Worm (Caenorhabditis elegans) whole organism, midembryonic: ENCODE data around the gene F58E6.13.
A peak's percentile ranks its signal among the peaks of the same experiment; 100 is the strongest.

ENCODE experiments used
- T22C8.4 ChIP-seq: fragments of 200-800 bp; sonication (Bioruptor generic); IDR thresholded peaks from 2 replicates; pipeline ENCODE4 v1.3.6; 2022; ENCODE audit warnings: missing genetic modification characterization, missing compliant biosample characterization
- cog-1 ChIP-seq: sonication (generic microtip); optimal IDR thresholded peaks from 2 replicates; lab custom pipeline; 2016; ENCODE audit warnings: missing genetic modification characterization, missing compliant biosample characterization
- flt-1 ChIP-seq: fragments of 200-800 bp; sonication (Bioruptor generic); IDR thresholded peaks from 2 replicates; pipeline ENCODE4 v1.3.6; 2022; ENCODE audit warnings: missing genetic modification characterization, missing compliant biosample characterization
- klf-2 ChIP-seq: fragments of 200-800 bp; sonication (Bioruptor generic); conservative IDR thresholded peaks from 2 replicates; pipeline ENCODE4 v1.3.6; 2022; ENCODE audit warnings: missing genetic modification reagents, missing genetic modification characterization, missing compliant biosample characterization
- med-1 ChIP-seq: sonication (generic microtip); optimal IDR thresholded peaks from 2 replicates; lab custom pipeline; 2017; ENCODE audit warnings: missing genetic modification characterization, mild to moderate bottlenecking, missing compliant biosample characterization, antibody characterized with exemption, missing genetic modification reagents; ENCODE audit not compliant: insufficient read depth
- ref-1 ChIP-seq: fragments of 200-800 bp; sonication (Bioruptor generic); conservative IDR thresholded peaks from 2 replicates; pipeline ENCODE4 v1.3.6; 2022; ENCODE audit warnings: missing genetic modification reagents, missing genetic modification characterization, missing compliant biosample characterization
- tab-1 ChIP-seq: fragments of 200-800 bp; sonication (Bioruptor generic); IDR thresholded peaks from 2 replicates; pipeline ENCODE4 v1.3.6; 2022; ENCODE audit warnings: missing genetic modification characterization, missing compliant biosample characterization
- ztf-23 ChIP-seq: fragments of 200-800 bp; sonication (Bioruptor generic); IDR thresholded peaks from 2 replicates; pipeline ENCODE4 v1.3.6; 2022; ENCODE audit warnings: missing genetic modification reagents, missing genetic modification characterization, missing compliant biosample characterization
- ztf-29 ChIP-seq: fragments of 200-800 bp; sonication (Bioruptor generic); IDR thresholded peaks from 2 replicates; pipeline ENCODE4 v1.3.6; 2022; ENCODE audit warnings: missing genetic modification reagents, missing genetic modification characterization, missing compliant biosample characterization

The F58E6.13 gene

DNA sequence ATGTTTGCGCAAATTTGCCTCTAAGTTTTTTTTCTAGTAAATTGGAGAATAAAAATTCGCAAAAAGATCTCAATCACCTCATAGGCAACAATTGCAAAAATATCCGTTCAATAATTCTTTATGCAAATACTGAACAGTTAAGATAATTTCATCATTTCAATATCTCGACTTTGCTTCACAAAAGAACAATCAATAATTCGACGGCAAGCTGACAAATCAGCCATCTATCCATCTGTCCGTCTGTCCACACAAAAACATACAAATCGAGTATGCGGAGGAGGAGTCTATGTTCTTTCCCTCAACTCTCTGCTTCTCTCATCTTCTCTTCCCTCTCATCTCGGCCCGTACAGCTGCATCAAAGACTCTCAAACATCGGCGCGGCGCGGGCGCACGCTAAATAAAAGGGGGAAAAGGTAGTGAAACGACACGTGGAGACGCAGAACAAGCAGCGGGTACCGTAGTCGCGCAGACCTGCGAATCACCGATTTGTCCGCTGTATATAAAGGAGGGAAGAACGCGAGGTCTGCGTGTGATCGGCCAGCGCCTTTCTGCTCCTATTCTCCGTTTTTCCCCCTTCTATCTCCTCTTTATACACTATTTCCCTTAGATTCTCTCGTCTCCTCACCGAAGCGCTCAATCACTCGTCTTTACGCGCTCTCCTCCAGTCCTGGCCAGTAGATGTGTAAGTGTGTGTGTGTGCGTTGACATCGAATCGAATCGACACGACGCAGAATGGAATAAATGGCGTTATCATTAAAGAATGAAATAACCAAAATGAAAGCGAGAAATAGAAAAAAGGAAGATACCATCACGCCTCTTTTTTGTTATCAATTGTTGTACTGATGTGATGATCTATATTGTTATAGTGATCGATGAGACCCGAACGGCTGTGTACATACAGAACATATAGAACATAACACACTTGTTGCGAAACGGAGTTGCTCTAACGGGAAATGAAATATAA, 14.0 kb upstream of the F58E6.13 start:
- no peak for TF ChIP-seq ztf-29 (GFP tag; lab: Robert Waterston, UW)
- TF ChIP-seq T22C8.4 (GFP tag; lab: Robert Waterston, UW), result peak; percentile 63; the same call in 1 of the 2 replicates
- peak; percentile 97 for TF ChIP-seq cog-1 (tag; lab: Kevin White, UChicago)
- no peak; the same call in 1 of the 2 replicates for TF ChIP-seq tab-1 (GFP tag; lab: Robert Waterston, UW)
- 0 out of 2 replicates have a peak, but pooled peaks have one; percentile 27 for TF ChIP-seq ref-1 (GFP tag; lab: Robert Waterston, UW)
- TF ChIP-seq flt-1 (GFP tag; lab: Robert Waterston, UW), result peak; percentile 77
- TF ChIP-seq ztf-23 (GFP tag; lab: Robert Waterston, UW), result peak; percentile 73; the same call in 1 of the 2 replicates
- no peak for TF ChIP-seq klf-2 (GFP tag; lab: Robert Waterston, UW)
- no peak for TF ChIP-seq med-1 (GFP tag; lab: Kevin White, UChicago)

- TF ChIP-seq tab-1 (GFP tag; lab: Robert Waterston, UW) (no peak), flt-1 (GFP tag; lab: Robert Waterston, UW) (no peak), ztf-29 (GFP tag; lab: Robert Waterston, UW) (no peak), med-1 (GFP tag; lab: Kevin White, UChicago) (no peak), T22C8.4 (GFP tag; lab: Robert Waterston, UW) (no peak), ref-1 (GFP tag; lab: Robert Waterston, UW) (no peak), ztf-23 (GFP tag; lab: Robert Waterston, UW) (no peak), klf-2 (GFP tag; lab: Robert Waterston, UW) (no peak), cog-1 (tag; lab: Kevin White, UChicago) (no peak)
Measured at ce11 chrV:9731852-9732251, 13.2 kb upstream of the F58E6.13 start.

ce11 chrV:9733920-9734454, 11.0 kb upstream of the F58E6.13 start, which contains the start of gene cal-7:
Gene cal-7 (plus strand): TSS chrV:9734103.
- TF ChIP-seq med-1 (GFP tag; lab: Kevin White, UChicago) (no peak), T22C8.4 (GFP tag; lab: Robert Waterston, UW) (no peak), klf-2 (GFP tag; lab: Robert Waterston, UW) (no peak), ref-1 (GFP tag; lab: Robert Waterston, UW) (no peak), flt-1 (GFP tag; lab: Robert Waterston, UW) (no peak), tab-1 (GFP tag; lab: Robert Waterston, UW) (no peak), ztf-29 (GFP tag; lab: Robert Waterston, UW) (no peak), cog-1 (tag; lab: Kevin White, UChicago) (no peak), ztf-23 (GFP tag; lab: Robert Waterston, UW) (no peak)

ce11 chrV:9737287-9737686, 7.7 kb upstream of the F58E6.13 start, which contains the start of gene aqp-4:
Gene aqp-4 (plus strand): TSS chrV:9737556.
- no peak for TF ChIP-seq ztf-23 (GFP tag; lab: Robert Waterston, UW)
- no peak for TF ChIP-seq ref-1 (GFP tag; lab: Robert Waterston, UW)
- TF ChIP-seq cog-1 (tag; lab: Kevin White, UChicago), result no peak
- TF ChIP-seq ztf-29 (GFP tag; lab: Robert Waterston, UW), result no peak
- no peak for TF ChIP-seq T22C8.4 (GFP tag; lab: Robert Waterston, UW)
- TF ChIP-seq tab-1 (GFP tag; lab: Robert Waterston, UW), result no peak
- TF ChIP-seq med-1 (GFP tag; lab: Kevin White, UChicago), result no peak
- TF ChIP-seq klf-2 (GFP tag; lab: Robert Waterston, UW), result no peak
- TF ChIP-seq flt-1 (GFP tag; lab: Robert Waterston, UW), result no peak

DNA sequence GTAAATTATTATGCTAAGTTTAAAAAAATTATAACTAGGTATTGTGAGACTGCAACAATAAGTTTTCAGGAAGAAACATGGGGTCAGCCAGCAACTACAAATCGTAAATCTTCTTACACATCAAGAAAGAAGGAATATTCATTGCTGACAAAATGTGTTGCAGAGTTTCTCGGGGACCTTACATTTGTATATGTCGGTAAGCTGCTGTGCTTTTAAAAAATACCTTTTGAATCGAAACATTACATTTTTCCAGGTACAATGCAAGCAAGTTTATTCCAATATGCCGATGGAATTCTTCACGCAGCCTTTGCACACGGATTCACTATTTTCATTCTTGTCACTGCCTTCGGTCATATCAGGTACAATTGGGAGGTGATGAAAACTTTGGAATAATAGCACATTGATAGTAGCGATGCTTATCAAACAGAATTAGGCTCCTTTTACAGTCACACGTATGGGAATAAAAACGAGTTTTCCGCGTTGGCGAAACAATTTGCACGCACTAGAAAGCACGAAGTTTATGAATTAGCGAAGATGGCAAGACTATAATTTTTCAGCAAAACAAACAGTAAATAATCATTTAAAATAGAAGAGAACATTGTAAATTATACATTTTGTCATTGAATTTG, 6.8 kb upstream of the F58E6.13 start:
- TF ChIP-seq cog-1 (tag; lab: Kevin White, UChicago) (no peak), T22C8.4 (GFP tag; lab: Robert Waterston, UW) (no peak), tab-1 (GFP tag; lab: Robert Waterston, UW) (no peak), ztf-23 (GFP tag; lab: Robert Waterston, UW) (no peak), med-1 (GFP tag; lab: Kevin White, UChicago) (no peak), flt-1 (GFP tag; lab: Robert Waterston, UW) (no peak), klf-2 (GFP tag; lab: Robert Waterston, UW) (no peak), ref-1 (GFP tag; lab: Robert Waterston, UW) (no peak), ztf-29 (GFP tag; lab: Robert Waterston, UW) (no peak)

DNA sequence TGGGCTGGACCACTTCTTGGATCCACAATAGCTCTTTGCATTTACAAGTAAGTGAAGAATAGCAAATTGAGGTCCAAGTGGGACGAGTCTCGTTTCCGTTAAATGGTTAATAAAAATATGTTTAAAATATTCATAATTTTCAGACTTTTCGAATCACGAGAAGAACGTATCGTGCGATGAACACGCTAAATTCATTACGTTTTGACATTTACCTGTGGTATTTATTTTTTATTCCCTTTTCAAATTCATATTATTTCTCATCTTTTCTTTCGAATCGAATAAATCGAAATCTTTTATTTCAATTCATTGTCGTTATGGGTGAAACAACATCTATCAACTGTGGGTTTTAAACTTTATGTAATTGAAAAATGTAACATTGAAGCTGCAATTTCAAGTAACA, 5.6 kb upstream of the F58E6.13 start, which contains the start of gene marc-1:
Gene marc-1, plus strand, starts transcription at position 301 of the 400 bp plus-strand sequence.
- TF ChIP-seq cog-1 (tag; lab: Kevin White, UChicago), result no peak

DNA sequence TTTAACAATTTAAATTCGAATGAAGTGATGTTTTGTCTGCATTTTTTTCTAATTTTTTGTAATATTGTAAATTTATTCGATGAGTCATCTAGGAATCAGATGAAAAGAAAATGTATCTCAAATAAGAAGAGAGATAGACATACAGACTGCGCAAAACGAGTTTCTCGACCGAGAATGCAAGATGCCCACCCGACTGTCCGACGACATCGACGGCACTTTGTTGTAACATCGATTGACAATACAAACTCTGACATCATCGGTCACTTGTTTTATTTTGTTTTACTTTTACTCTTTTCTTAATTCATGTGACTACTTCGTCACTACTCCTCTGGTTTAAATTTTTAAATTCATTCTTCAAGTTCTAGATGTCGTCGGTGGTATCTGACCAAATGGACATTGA, 4.2 kb upstream of the F58E6.13 start, which contains the start of gene sta-2:
Gene sta-2, plus strand, starts transcription at position 349 of the 400 bp plus-strand sequence.
- TF ChIP-seq tab-1 (GFP tag; lab: Robert Waterston, UW), result no peak
- TF ChIP-seq flt-1 (GFP tag; lab: Robert Waterston, UW), result no peak
- no peak for TF ChIP-seq med-1 (GFP tag; lab: Kevin White, UChicago)
- no peak for TF ChIP-seq ztf-23 (GFP tag; lab: Robert Waterston, UW)

DNA sequence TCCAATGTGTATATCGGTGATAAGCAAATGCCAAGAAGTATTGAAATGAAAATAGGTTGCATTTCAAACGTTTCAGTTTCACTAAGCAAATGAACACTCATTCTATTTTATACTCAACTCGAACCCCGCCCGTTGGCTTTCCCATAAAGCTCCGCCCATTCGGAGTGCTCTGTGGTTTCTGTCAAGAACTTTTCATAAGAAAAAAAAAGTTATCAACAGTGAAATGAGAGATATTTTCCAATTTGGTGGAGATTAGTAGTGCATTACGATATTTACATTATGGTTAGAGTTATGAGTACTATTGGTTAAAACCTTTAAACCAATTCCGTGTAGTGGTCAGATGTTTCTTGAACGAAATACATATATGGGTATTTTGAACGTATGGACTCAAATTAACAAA, 5.3 kb downstream of the F58E6.13 start, which contains the start of gene F58E6.4:
Gene F58E6.4, minus strand, starts transcription at position 101 of the 400 bp plus-strand sequence.
- TF ChIP-seq T22C8.4 (GFP tag; lab: Robert Waterston, UW) (no peak), ref-1 (GFP tag; lab: Robert Waterston, UW) (no peak), ztf-23 (GFP tag; lab: Robert Waterston, UW) (no peak), klf-2 (GFP tag; lab: Robert Waterston, UW) (no peak), cog-1 (tag; lab: Kevin White, UChicago) (no peak), flt-1 (GFP tag; lab: Robert Waterston, UW) (no peak), tab-1 (GFP tag; lab: Robert Waterston, UW) (no peak), ztf-29 (GFP tag; lab: Robert Waterston, UW) (no peak), med-1 (GFP tag; lab: Kevin White, UChicago) (no peak)
